Worm (Caenorhabditis elegans) whole organism, mixed stage, embryonic: ENCODE results near the gene T08D10.4.

Experiments
- blmp-1 ChIP-seq: fragments of 150-350 bp; optimal IDR thresholded peaks from 2 replicates; lab custom pipeline; 2014; ENCODE audit warnings: missing biosample characterization, missing genetic modification characterization
- ceh-83 ChIP-seq: fragments of 200-800 bp; sonication (Bioruptor generic); optimal IDR thresholded peaks from 2 replicates; lab custom pipeline; 2018; ENCODE audit warnings: mild to moderate bottlenecking, missing genetic modification characterization, missing compliant biosample characterization
- elt-3 ChIP-seq: fragments of 150-350 bp; optimal IDR thresholded peaks from 2 replicates; lab custom pipeline; 2014; ENCODE audit warnings: missing biosample characterization, missing genetic modification characterization
- hlh-1 ChIP-seq: fragments of 150-350 bp; optimal IDR thresholded peaks from 2 replicates; lab custom pipeline; 2014; ENCODE audit warnings: missing biosample characterization, missing genetic modification reagents, missing genetic modification characterization
- lin-13 ChIP-seq: fragments of 150-350 bp; optimal IDR thresholded peaks from 2 replicates; lab custom pipeline; 2014; ENCODE audit warnings: missing biosample characterization, missing genetic modification characterization
- lsy-2 ChIP-seq: fragments of 150-350 bp; optimal IDR thresholded peaks from 2 replicates; lab custom pipeline; 2014; ENCODE audit warnings: missing biosample characterization, missing genetic modification characterization
- mep-1 ChIP-seq: fragments of 150-350 bp; optimal IDR thresholded peaks from 2 replicates; lab custom pipeline; 2017; ENCODE audit warnings: missing biosample characterization, missing genetic modification reagents, missing genetic modification characterization, inconsistent platforms
- nhr-12 ChIP-seq: fragments of 150-350 bp; optimal IDR thresholded peaks from 2 replicates; lab custom pipeline; 2014; ENCODE audit warnings: missing biosample characterization, missing genetic modification characterization
- nhr-76 ChIP-seq: sonication (generic microtip); optimal IDR thresholded peaks from 2 replicates; lab custom pipeline; 2017; ENCODE audit warnings: missing biosample characterization, missing genetic modification characterization
- snpc-4 ChIP-seq: fragments of 150-350 bp; optimal IDR thresholded peaks from 2 replicates; lab custom pipeline; 2014; ENCODE audit warnings: missing biosample characterization, missing genetic modification characterization
- sptf-1 ChIP-seq: sonication (generic microtip); optimal IDR thresholded peaks from 2 replicates; lab custom pipeline; 2017; ENCODE audit warnings: mild to moderate bottlenecking, missing genetic modification characterization, moderate library complexity, missing compliant biosample characterization
- unc-39 ChIP-seq: fragments of 150-350 bp; optimal IDR thresholded peaks from 2 replicates; lab custom pipeline; 2014; ENCODE audit warnings: missing biosample characterization, missing genetic modification characterization
- unc-62 ChIP-seq: fragments of 150-350 bp; optimal IDR thresholded peaks from 2 replicates; lab custom pipeline; 2014; ENCODE audit warnings: missing biosample characterization, missing genetic modification reagents, missing genetic modification characterization
- ztf-11 ChIP-seq: fragments of 150-350 bp; optimal IDR thresholded peaks from 2 replicates; lab custom pipeline; 2014; ENCODE audit warnings: missing biosample characterization, missing genetic modification characterization

DNA sequence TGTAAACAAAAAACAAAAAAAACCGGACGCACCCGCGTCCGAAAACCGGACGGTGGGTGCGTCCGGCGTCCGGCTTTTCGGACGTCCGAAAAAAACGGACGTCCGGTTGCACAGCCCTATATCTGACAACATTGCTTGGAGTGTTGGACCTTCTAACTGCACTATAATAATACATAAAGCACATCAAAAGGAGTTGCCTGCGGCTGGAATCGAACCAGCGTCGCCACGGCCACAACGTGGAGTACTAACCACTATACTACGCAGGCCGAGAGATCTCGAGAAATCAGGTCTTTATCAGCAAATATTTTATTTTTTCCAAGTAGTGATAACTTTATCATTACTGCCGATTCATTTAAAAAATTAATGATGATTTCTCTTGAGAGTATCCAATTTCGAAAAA lies 40.2 kb upstream of the T08D10.4 start:
- TF ChIP-seq ztf-11 (tag; lab: Kevin White, UChicago), result no peak
- TF ChIP-seq lin-13 (tag; lab: Kevin White, UChicago), result no peak
- no peak for TF ChIP-seq lsy-2
- TF ChIP-seq nhr-76 (tag; lab: Kevin White, UChicago), result no peak
- TF ChIP-seq elt-3 (tag; lab: Kevin White, UChicago), result no peak
- TF ChIP-seq snpc-4 (tag; lab: Kevin White, UChicago), result no peak
- TF ChIP-seq nhr-12 (tag; lab: Kevin White, UChicago), result no peak
- no peak for TF ChIP-seq sptf-1 (tag; lab: Kevin White, UChicago)
- no peak for TF ChIP-seq mep-1 (tag; lab: Kevin White, UChicago)
- no peak for TF ChIP-seq unc-39 (tag; lab: Kevin White, UChicago)
- no peak for TF ChIP-seq ceh-83 (GFP tag; lab: Kevin White, UChicago)
- no peak for TF ChIP-seq hlh-1 (tag; lab: Kevin White, UChicago)
- no peak for TF ChIP-seq blmp-1 (tag; lab: Kevin White, UChicago)
- TF ChIP-seq unc-62, result no peak
